Worm (Caenorhabditis elegans) whole organism, L4/young adult: Measurements from ENCODE around the gene ZK1290.1.

ENCODE experiments used
- W03F9.2 ChIP-seq: fragments of 150-350 bp; optimal IDR thresholded peaks from 2 replicates; lab custom pipeline; 2014; ENCODE audit warnings: missing biosample characterization, missing genetic modification characterization
- him-1 ChIP-seq: sonication (generic microtip); optimal IDR thresholded peaks from 2 replicates; lab custom pipeline; 2016; ENCODE audit warnings: missing genotype, missing genetic modification reagents, missing genetic modification characterization, missing compliant biosample characterization

DNA sequence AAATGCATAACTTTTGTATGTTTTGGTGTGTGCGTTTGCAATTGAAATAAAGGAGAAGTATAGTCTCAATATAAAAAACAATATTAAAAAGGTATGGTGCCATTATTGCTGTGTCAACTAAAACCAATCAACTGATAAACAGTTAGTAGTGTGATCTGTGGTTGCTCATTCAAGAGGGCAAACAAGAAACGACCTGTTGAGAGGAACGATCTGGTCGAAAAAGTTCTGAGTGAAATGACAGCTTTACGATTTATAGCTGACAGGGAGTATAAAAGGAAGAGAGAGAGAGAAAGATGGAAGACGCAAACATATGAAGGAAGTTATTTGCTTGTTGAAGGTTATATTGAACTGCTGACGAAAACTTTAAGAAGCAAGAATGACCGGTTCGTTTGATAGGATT, 3.6 kb upstream of the ZK1290.1 start:
- TF ChIP-seq him-1 (tag; lab: Kevin White, UChicago) (no peak), W03F9.2 (tag; lab: Kevin White, UChicago) (no peak)
